Worm (Caenorhabditis elegans) whole organism, midembryonic: ENCODE results near the gene cec-6.

Experiments
- T22C8.4 ChIP-seq: fragments of 200-800 bp; sonication (Bioruptor generic); IDR thresholded peaks from 2 replicates; pipeline ENCODE4 v1.3.6; 2022; ENCODE audit warnings: missing genetic modification characterization, missing compliant biosample characterization
- cog-1 ChIP-seq: sonication (generic microtip); optimal IDR thresholded peaks from 2 replicates; lab custom pipeline; 2016; ENCODE audit warnings: missing genetic modification characterization, missing compliant biosample characterization
- flt-1 ChIP-seq: fragments of 200-800 bp; sonication (Bioruptor generic); IDR thresholded peaks from 2 replicates; pipeline ENCODE4 v1.3.6; 2022; ENCODE audit warnings: missing genetic modification characterization, missing compliant biosample characterization
- klf-2 ChIP-seq: fragments of 200-800 bp; sonication (Bioruptor generic); conservative IDR thresholded peaks from 2 replicates; pipeline ENCODE4 v1.3.6; 2022; ENCODE audit warnings: missing genetic modification reagents, missing genetic modification characterization, missing compliant biosample characterization
- med-1 ChIP-seq: sonication (generic microtip); optimal IDR thresholded peaks from 2 replicates; lab custom pipeline; 2017; ENCODE audit warnings: missing genetic modification characterization, mild to moderate bottlenecking, missing compliant biosample characterization, antibody characterized with exemption, missing genetic modification reagents; ENCODE audit not compliant: insufficient read depth
- ref-1 ChIP-seq: fragments of 200-800 bp; sonication (Bioruptor generic); conservative IDR thresholded peaks from 2 replicates; pipeline ENCODE4 v1.3.6; 2022; ENCODE audit warnings: missing genetic modification reagents, missing genetic modification characterization, missing compliant biosample characterization
- tab-1 ChIP-seq: fragments of 200-800 bp; sonication (Bioruptor generic); IDR thresholded peaks from 2 replicates; pipeline ENCODE4 v1.3.6; 2022; ENCODE audit warnings: missing genetic modification characterization, missing compliant biosample characterization
- ztf-23 ChIP-seq: fragments of 200-800 bp; sonication (Bioruptor generic); IDR thresholded peaks from 2 replicates; pipeline ENCODE4 v1.3.6; 2022; ENCODE audit warnings: missing genetic modification reagents, missing genetic modification characterization, missing compliant biosample characterization
- ztf-29 ChIP-seq: fragments of 200-800 bp; sonication (Bioruptor generic); IDR thresholded peaks from 2 replicates; pipeline ENCODE4 v1.3.6; 2022; ENCODE audit warnings: missing genetic modification reagents, missing genetic modification characterization, missing compliant biosample characterization

Gene cec-6

DNA sequence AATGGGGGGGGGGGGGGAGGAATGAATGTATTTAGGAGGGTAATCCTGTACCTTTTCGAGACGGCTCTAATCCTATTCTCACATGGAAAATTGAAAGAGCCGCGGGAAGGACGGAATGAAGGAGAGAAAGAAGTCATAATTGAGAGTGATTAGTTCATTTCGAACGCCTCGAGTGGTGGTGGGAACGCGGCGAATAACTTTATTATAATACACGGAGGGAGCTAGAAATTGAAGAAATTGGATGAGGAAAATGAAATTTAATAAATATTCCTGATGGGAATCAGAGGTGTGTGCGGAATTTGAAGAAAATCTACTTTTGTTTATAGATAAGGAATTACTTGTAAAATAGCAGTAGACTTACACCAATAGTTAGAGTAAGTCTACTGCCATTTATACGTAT is 11.1 kb upstream of the cec-6 start:
- TF ChIP-seq tab-1 (GFP tag; lab: Robert Waterston, UW), result no peak
- no peak for TF ChIP-seq flt-1
- no peak for TF ChIP-seq ztf-29 (GFP tag; lab: Robert Waterston, UW)
- no peak for TF ChIP-seq ref-1
- no peak for TF ChIP-seq med-1 (GFP tag; lab: Kevin White, UChicago)
- no peak for TF ChIP-seq klf-2 (GFP tag; lab: Robert Waterston, UW)
- TF ChIP-seq cog-1, result no peak
- no peak for TF ChIP-seq T22C8.4 (GFP tag; lab: Robert Waterston, UW)
- TF ChIP-seq ztf-23 (GFP tag; lab: Robert Waterston, UW), result no peak

DNA sequence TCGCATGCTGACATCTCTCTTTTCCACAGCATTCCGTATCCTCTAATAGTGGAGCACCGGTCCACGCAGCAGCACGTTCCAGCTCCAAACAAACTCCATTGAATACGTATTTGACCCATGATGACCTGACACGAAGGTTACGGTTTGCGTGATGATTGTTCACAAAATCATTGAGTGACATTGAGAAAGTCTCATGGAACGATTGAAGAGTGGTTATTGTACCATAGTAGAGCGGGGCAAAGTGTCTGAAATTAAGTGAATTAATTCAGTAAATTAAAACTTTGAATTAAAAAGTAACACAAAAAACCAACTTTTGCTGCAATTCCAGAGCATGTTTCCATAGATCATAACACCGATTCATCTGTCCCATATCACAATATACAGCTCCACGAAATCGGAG is 10.1 kb upstream of the cec-6 start:
- TF ChIP-seq med-1 (GFP tag; lab: Kevin White, UChicago) (no peak), ztf-23 (GFP tag; lab: Robert Waterston, UW) (no peak), ref-1 (no peak), cog-1 (no peak), T22C8.4 (GFP tag; lab: Robert Waterston, UW) (no peak), ztf-29 (GFP tag; lab: Robert Waterston, UW) (no peak), tab-1 (GFP tag; lab: Robert Waterston, UW) (no peak), klf-2 (GFP tag; lab: Robert Waterston, UW) (no peak), flt-1 (no peak)

DNA sequence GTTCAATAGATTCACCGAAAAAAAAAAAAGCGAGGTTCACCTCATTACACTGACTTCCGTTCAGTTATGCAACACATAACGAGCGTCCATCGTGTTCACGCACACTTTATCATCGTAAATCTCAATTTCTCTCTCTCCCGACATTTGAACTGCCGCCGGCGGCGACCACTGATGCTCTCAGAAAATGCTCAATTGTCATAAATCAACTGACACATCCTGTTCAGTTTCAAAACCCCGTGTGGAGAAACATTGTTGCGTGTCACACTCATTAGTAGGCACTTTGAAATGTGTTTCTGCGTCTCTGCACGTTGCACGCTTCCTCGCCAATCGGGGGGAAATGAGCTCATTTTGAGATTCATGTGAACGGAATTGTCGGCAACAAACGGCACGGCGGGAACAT is 8.9 kb upstream of the cec-6 start:
- TF ChIP-seq T22C8.4 (GFP tag; lab: Robert Waterston, UW), result no peak
- TF ChIP-seq med-1 (GFP tag; lab: Kevin White, UChicago), result no peak
- no peak for TF ChIP-seq ref-1
- TF ChIP-seq tab-1 (GFP tag; lab: Robert Waterston, UW), result no peak
- TF ChIP-seq cog-1, result no peak
- no peak for TF ChIP-seq flt-1
- TF ChIP-seq ztf-29 (GFP tag; lab: Robert Waterston, UW), result no peak
- TF ChIP-seq klf-2 (GFP tag; lab: Robert Waterston, UW), result no peak
- TF ChIP-seq ztf-23 (GFP tag; lab: Robert Waterston, UW), result no peak

DNA sequence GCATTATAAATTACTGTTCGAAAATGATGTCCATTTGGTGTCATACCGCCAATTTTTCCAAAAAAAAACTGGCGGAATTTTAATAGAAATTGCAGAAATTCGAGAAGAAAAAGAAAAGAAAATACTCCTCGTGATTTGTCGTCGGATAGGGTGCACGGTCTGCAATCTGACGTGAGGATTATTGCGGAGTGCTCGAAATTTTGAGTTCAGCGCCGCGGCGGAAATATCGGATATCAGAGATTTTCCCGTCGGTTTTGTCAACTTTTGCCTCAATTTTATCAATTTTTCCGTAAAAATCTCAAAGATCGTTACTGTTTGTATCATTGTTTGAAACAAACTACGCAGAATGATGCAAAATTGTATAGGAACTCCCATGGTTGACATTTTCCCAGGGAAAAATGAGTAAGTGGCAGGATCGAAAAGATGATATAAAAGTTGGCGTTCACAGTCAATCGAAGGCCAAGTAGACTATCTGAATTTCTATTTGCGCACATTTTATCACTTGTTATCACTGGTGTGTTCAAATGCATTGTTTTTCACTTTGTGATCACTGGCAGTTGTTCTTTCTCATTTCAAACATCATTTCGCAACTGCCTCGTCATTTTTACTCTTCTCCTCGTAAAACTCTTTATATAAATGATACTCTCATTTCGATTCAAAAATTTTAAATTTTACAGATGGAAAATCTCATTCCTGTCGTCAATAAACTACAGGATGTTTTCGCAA is 6.7 kb upstream of the cec-6 start, which contains the start of the genes fem-1 and drp-1:
Gene fem-1, minus strand, starts transcription at position 150 of the 726 bp plus-strand sequence.
Gene drp-1, plus strand, starts transcription at position 676 of the 726 bp plus-strand sequence.
- TF ChIP-seq tab-1 (GFP tag; lab: Robert Waterston, UW) (no peak), ztf-29 (GFP tag; lab: Robert Waterston, UW) (no peak), T22C8.4 (GFP tag; lab: Robert Waterston, UW) (no peak), cog-1 (no peak), ref-1 (no peak), ztf-23 (GFP tag; lab: Robert Waterston, UW) (no peak), med-1 (GFP tag; lab: Kevin White, UChicago) (no peak), klf-2 (GFP tag; lab: Robert Waterston, UW) (no peak), flt-1 (no peak)

DNA sequence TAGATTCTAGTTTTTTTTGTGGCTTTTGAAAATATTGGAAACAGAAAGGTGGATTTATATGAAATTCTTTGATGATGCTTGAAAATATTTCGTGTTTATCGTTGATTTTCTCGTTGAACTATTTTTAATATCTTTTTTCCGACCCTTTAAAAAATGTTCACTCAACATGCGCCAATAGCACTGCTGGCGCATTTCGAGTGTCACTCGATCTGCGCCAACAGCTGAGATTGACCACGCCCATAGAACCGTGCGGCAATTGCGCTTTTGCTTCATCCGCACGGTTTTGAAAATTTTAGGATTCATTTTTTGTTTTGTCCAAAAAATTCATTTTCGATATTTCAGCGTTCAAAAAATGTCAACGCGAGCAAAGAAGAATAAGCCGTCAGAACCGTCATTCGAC is 3.4 kb upstream of the cec-6 start, which contains the start of gene tebp-2:
Gene tebp-2, plus strand, starts transcription at position 343 of the 400 bp plus-strand sequence.
- no peak for TF ChIP-seq med-1 (GFP tag; lab: Kevin White, UChicago)
- TF ChIP-seq flt-1, result no peak
- no peak for TF ChIP-seq ztf-23 (GFP tag; lab: Robert Waterston, UW)
- no peak for TF ChIP-seq ztf-29 (GFP tag; lab: Robert Waterston, UW)
- no peak for TF ChIP-seq cog-1
- TF ChIP-seq T22C8.4 (GFP tag; lab: Robert Waterston, UW), result no peak

DNA sequence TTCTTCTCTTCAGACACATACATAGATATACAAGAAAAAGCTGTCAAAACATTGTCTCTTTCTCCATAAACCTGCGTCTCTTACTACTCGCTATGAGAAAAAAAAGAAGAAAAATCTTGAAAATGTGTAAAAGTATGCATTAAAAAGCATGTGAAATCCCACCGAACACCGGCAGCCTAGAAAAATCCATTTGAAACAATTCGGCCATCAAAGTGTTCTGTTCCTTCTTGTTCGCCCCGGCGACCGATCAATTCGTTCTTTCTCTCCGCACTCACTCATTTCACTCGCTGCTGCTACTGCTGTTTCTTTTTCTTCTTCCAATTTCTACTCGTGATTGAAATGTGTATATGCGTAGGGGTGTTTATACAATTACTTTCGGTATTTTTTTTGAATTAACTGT is 4.2 kb downstream of the cec-6 start:
- no peak for TF ChIP-seq tab-1 (GFP tag; lab: Robert Waterston, UW)
- TF ChIP-seq ztf-29 (GFP tag; lab: Robert Waterston, UW), result no peak
- TF ChIP-seq ztf-23 (GFP tag; lab: Robert Waterston, UW), result no peak
- TF ChIP-seq flt-1, result no peak
- no peak for TF ChIP-seq med-1 (GFP tag; lab: Kevin White, UChicago)
- TF ChIP-seq T22C8.4 (GFP tag; lab: Robert Waterston, UW), result no peak
- no peak for TF ChIP-seq cog-1
- TF ChIP-seq klf-2 (GFP tag; lab: Robert Waterston, UW), result no peak
- no peak for TF ChIP-seq ref-1

DNA sequence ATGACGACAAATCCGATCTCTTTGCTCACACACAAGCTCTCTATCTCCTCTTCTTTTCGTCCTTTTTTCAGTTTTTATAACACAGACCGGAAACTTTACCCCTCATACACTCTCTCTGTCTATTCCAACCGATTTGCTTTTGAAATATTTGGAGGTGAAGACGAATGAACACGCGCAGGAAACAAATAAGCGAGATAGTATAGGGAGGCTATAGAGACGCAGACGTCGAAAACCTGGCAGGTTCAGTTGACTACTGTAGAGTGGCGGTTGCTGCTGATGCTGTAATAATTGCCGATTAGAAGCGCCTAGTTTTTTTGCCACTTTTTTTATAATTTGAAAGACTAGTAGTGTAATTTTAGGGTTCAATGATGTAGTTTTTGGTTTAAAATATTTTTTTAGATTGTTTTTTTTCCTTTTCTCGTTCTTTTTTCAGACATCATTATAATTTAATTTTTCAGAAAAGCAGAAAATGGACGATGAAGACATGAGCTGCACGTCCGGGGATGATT is 6.1 kb downstream of the cec-6 start, which contains the start of gene ari-2:
Gene ari-2, plus strand, starts transcription at position 459 of the 509 bp plus-strand sequence.
- no peak for TF ChIP-seq flt-1

DNA sequence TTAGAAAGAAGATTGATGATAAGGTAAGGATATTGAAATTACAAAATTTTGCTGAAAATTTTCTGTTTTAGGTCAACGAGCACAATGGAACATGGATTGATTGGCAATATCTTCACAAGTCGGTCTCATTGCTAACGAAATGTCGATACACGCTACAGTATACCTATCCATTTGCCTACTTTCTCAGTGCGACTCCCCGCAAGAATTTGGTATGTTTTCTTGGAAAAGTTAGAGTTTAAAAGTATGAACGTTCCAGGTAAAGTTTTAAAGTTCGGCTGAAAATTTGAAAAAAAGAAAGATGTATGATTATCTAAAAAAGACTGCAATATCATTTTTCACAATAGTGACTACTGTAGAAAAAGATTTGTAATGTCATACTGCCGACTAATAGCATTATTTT is 9.5 kb downstream of the cec-6 start:
- TF ChIP-seq ztf-29 (GFP tag; lab: Robert Waterston, UW) (no peak), flt-1 (no peak), tab-1 (GFP tag; lab: Robert Waterston, UW) (no peak), ref-1 (no peak), med-1 (GFP tag; lab: Kevin White, UChicago) (no peak), ztf-23 (GFP tag; lab: Robert Waterston, UW) (no peak), klf-2 (GFP tag; lab: Robert Waterston, UW) (no peak), cog-1 (no peak), T22C8.4 (GFP tag; lab: Robert Waterston, UW) (no peak)

DNA sequence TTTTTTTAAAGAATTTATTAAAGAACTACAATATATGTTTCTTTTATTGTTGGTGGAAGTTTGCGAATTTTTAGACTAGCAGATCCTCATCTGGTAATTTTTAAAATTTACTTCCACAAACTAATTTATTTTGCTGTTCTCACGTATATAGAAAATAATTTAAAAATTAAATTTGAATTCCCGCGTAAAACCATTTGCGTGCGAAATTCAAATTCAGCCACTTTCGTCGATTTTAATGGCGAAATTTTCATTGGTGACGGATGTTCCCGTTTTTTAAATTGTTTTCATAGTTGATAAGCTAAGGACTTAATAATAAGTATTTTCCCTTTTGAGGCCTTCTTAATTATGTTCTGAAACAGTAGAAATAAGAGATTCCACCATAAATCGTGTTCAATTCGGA is 16.4 kb downstream of the cec-6 start:
- no peak for TF ChIP-seq ztf-29 (GFP tag; lab: Robert Waterston, UW)
- TF ChIP-seq ztf-23 (GFP tag; lab: Robert Waterston, UW), result no peak
- TF ChIP-seq med-1 (GFP tag; lab: Kevin White, UChicago), result no peak
- TF ChIP-seq klf-2 (GFP tag; lab: Robert Waterston, UW), result no peak
- TF ChIP-seq cog-1, result no peak
- TF ChIP-seq ref-1, result no peak
- no peak for TF ChIP-seq tab-1 (GFP tag; lab: Robert Waterston, UW)
- no peak for TF ChIP-seq T22C8.4 (GFP tag; lab: Robert Waterston, UW)
- no peak for TF ChIP-seq flt-1
